Worm (Caenorhabditis elegans) whole organism, L1 larva: ENCODE data around the gene lips-17.

Source experiments
- C34B4.2 ChIP-seq: sonication (generic microtip); optimal IDR thresholded peaks from 2 replicates; lab custom pipeline; 2017; ENCODE audit warnings: mild to moderate bottlenecking, missing genetic modification characterization, missing compliant biosample characterization
- Y116A8C.19 ChIP-seq: sonication (generic microtip); optimal IDR thresholded peaks from 2 replicates; lab custom pipeline; 2016; ENCODE audit warnings: missing compliant biosample characterization, missing genetic modification characterization, borderline replicate concordance
- aha-1 ChIP-seq: fragments of 150-350 bp; optimal IDR thresholded peaks from 2 replicates; lab custom pipeline; 2014; ENCODE audit warnings: missing biosample characterization, missing genetic modification characterization
- alr-1 ChIP-seq: fragments of 200-800 bp; sonication (Bioruptor generic); optimal IDR thresholded peaks from 2 replicates; lab custom pipeline; 2018; ENCODE audit warnings: borderline replicate concordance, mild to moderate bottlenecking, missing genetic modification characterization, missing compliant biosample characterization
- ceh-63 ChIP-seq: fragments of 200-800 bp; sonication (Bioruptor generic); optimal IDR thresholded peaks from 2 replicates; lab custom pipeline; 2018; ENCODE audit warnings: mild to moderate bottlenecking, missing genetic modification characterization, missing compliant biosample characterization
- ceh-8 ChIP-seq: fragments of 200-800 bp; sonication (Bioruptor generic); optimal IDR thresholded peaks from 2 replicates; lab custom pipeline; 2018; ENCODE audit warnings: mild to moderate bottlenecking, missing genetic modification characterization, moderate library complexity, missing compliant biosample characterization
- ceh-82 ChIP-seq, 3 experiments: fragments of 150-350 bp in 1 of 3; sonication (generic microtip) in 2 of 3; optimal IDR thresholded peaks; 2 replicates each; lab custom pipeline; 2014 to 2017; ENCODE audit warnings: missing biosample characterization in 3 of 3, missing genetic modification characterization in 3 of 3
- ceh-88 ChIP-seq: fragments of 200-800 bp; sonication (Bioruptor generic); IDR thresholded peaks from 2 replicates; pipeline ENCODE4 v1.3.6; 2022; ENCODE audit warnings: missing genetic modification characterization, missing compliant biosample characterization
- ceh-90 ChIP-seq: sonication (generic microtip); optimal IDR thresholded peaks from 2 replicates; lab custom pipeline; 2016; ENCODE audit warnings: missing genetic modification characterization, missing compliant biosample characterization
- efl-1 ChIP-seq, 4 experiments: fragments of 150-350 bp; optimal IDR thresholded peaks in 3 of 4; peaks in 1 of 4; 1 replicate in 1 of 4; 2 replicates in 3 of 4; lab custom pipeline; 2014; ENCODE audit warnings: missing biosample characterization in 2 of 4, missing genetic modification characterization in 2 of 4, missing genetic modification reagents in 2 of 4
- elt-3 ChIP-seq, 6 experiments: fragments of 150-350 bp in 1 of 6; sonication (generic microtip); optimal IDR thresholded peaks; 2 replicates each; lab custom pipeline; 2017 to 2018; ENCODE audit warnings: missing biosample characterization in 6 of 6, missing genetic modification characterization in 6 of 6, inconsistent platforms in 1 of 6
- ets-5 ChIP-seq: fragments of 200-800 bp; sonication (Bioruptor generic); IDR thresholded peaks from 2 replicates; pipeline ENCODE4 v1.3.6; 2022; ENCODE audit warnings: missing genetic modification characterization, missing compliant biosample characterization
- hlh-17 ChIP-seq: fragments of 200-800 bp; sonication (Bioruptor generic); optimal IDR thresholded peaks from 2 replicates; lab custom pipeline; 2018; ENCODE audit warnings: missing genetic modification characterization, mild to moderate bottlenecking, missing compliant biosample characterization, moderate library complexity, borderline replicate concordance
- hlh-4 ChIP-seq: sonication (generic microtip); optimal IDR thresholded peaks from 2 replicates; lab custom pipeline; 2016; ENCODE audit warnings: mild to moderate bottlenecking, missing genetic modification characterization, missing compliant biosample characterization
- jun-1 ChIP-seq: fragments of 150-350 bp; optimal IDR thresholded peaks from 2 replicates; lab custom pipeline; 2014; ENCODE audit warnings: missing biosample characterization, missing genetic modification reagents, missing genetic modification characterization
- lin-14 ChIP-seq: fragments of 200-800 bp; sonication (Bioruptor generic); optimal IDR thresholded peaks from 2 replicates; lab custom pipeline; 2018; ENCODE audit warnings: mild to moderate bottlenecking, missing genetic modification characterization, moderate library complexity, missing compliant biosample characterization
- lin-35 ChIP-seq, 2 experiments: fragments of 150-350 bp; optimal IDR thresholded peaks; 2 replicates each; lab custom pipeline; 2014; ENCODE audit warnings: missing biosample characterization in 2 of 2, missing genetic modification characterization in 2 of 2, missing genetic modification reagents in 2 of 2
- lin-39 ChIP-seq: fragments of 150-350 bp; optimal IDR thresholded peaks from 2 replicates; lab custom pipeline; 2014; ENCODE audit warnings: missing biosample characterization, missing genetic modification reagents, missing genetic modification characterization
- lir-3 ChIP-seq: sonication (generic microtip); optimal IDR thresholded peaks from 2 replicates; lab custom pipeline; 2016; ENCODE audit warnings: mild to moderate bottlenecking, missing genetic modification characterization, moderate library complexity, missing compliant biosample characterization; ENCODE audit not compliant: poor library complexity
- mdl-1 ChIP-seq, 2 experiments: fragments of 150-350 bp; optimal IDR thresholded peaks; 2 replicates each; lab custom pipeline; 2014 to 2017; ENCODE audit warnings: missing biosample characterization in 2 of 2, missing genetic modification characterization in 2 of 2, inconsistent platforms in 1 of 2
- mef-2 ChIP-seq: fragments of 150-350 bp; optimal IDR thresholded peaks from 2 replicates; lab custom pipeline; 2014; ENCODE audit warnings: missing biosample characterization, missing genetic modification characterization
- nhr-20 ChIP-seq: sonication (generic microtip); optimal IDR thresholded peaks from 2 replicates; lab custom pipeline; 2016; ENCODE audit warnings: mild to moderate bottlenecking, missing genetic modification characterization, missing compliant biosample characterization
- nhr-47 ChIP-seq: sonication (generic microtip); optimal IDR thresholded peaks from 2 replicates; lab custom pipeline; 2016; ENCODE audit warnings: mild to moderate bottlenecking, missing genetic modification characterization, moderate library complexity, missing compliant biosample characterization
- nhr-71 ChIP-seq: sonication (generic microtip); optimal IDR thresholded peaks from 2 replicates; lab custom pipeline; 2016; ENCODE audit warnings: mild to moderate bottlenecking, missing genetic modification characterization, moderate library complexity, missing compliant biosample characterization
- nhr-76 ChIP-seq: sonication (generic microtip); optimal IDR thresholded peaks from 2 replicates; lab custom pipeline; 2017; ENCODE audit warnings: missing biosample characterization, missing genetic modification characterization
- nhr-84 ChIP-seq: sonication (generic microtip); optimal IDR thresholded peaks from 2 replicates; lab custom pipeline; 2017; ENCODE audit warnings: missing biosample characterization, missing genetic modification characterization
- pag-3 ChIP-seq: sonication (generic microtip); optimal IDR thresholded peaks from 2 replicates; lab custom pipeline; 2017; ENCODE audit warnings: missing genetic modification characterization, mild to moderate bottlenecking, missing compliant biosample characterization, antibody characterized with exemption, borderline replicate concordance; ENCODE audit not compliant: insufficient read depth
- pax-3 ChIP-seq: fragments of 200-800 bp; sonication (Bioruptor generic); optimal IDR thresholded peaks from 2 replicates; lab custom pipeline; 2018; ENCODE audit warnings: mild to moderate bottlenecking, missing genetic modification characterization, moderate library complexity, missing compliant biosample characterization
- pqm-1 ChIP-seq: sonication (generic microtip); optimal IDR thresholded peaks from 3 replicates; lab custom pipeline; 2017; ENCODE audit warnings: missing biosample characterization, missing genetic modification characterization
- skn-1 ChIP-seq: fragments of 150-350 bp; optimal IDR thresholded peaks from 2 replicates; lab custom pipeline; 2014; ENCODE audit warnings: missing biosample characterization, missing genetic modification characterization
- sox-4 ChIP-seq: sonication (generic microtip); optimal IDR thresholded peaks from 2 replicates; lab custom pipeline; 2016; ENCODE audit warnings: missing genetic modification characterization, missing compliant biosample characterization
- tbx-2 ChIP-seq: sonication (generic microtip); optimal IDR thresholded peaks from 2 replicates; lab custom pipeline; 2016; ENCODE audit warnings: missing genetic modification characterization, missing compliant biosample characterization
- tlp-1 ChIP-seq: fragments of 150-350 bp; optimal IDR thresholded peaks from 2 replicates; lab custom pipeline; 2014; ENCODE audit warnings: missing biosample characterization, missing genetic modification characterization
- unc-130 ChIP-seq: fragments of 150-350 bp; optimal IDR thresholded peaks from 2 replicates; lab custom pipeline; 2017; ENCODE audit warnings: missing biosample characterization, missing genetic modification characterization, inconsistent platforms
- xbp-1 ChIP-seq: sonication (generic microtip); optimal IDR thresholded peaks from 2 replicates; lab custom pipeline; 2016; ENCODE audit warnings: missing genetic modification characterization, missing compliant biosample characterization
- zip-4 ChIP-seq: fragments of 200-800 bp; sonication (Bioruptor generic); optimal IDR thresholded peaks from 2 replicates; lab custom pipeline; 2018; ENCODE audit warnings: mild to moderate bottlenecking, missing genetic modification characterization, moderate library complexity, missing compliant biosample characterization
- ztf-11 ChIP-seq, 2 experiments: sonication (generic microtip); optimal IDR thresholded peaks; 2 replicates each; lab custom pipeline; 2016 to 2017; ENCODE audit warnings: missing genetic modification characterization in 2 of 2, missing biosample characterization in 1 of 2, missing compliant biosample characterization in 1 of 2

The lips-17 gene

DNA sequence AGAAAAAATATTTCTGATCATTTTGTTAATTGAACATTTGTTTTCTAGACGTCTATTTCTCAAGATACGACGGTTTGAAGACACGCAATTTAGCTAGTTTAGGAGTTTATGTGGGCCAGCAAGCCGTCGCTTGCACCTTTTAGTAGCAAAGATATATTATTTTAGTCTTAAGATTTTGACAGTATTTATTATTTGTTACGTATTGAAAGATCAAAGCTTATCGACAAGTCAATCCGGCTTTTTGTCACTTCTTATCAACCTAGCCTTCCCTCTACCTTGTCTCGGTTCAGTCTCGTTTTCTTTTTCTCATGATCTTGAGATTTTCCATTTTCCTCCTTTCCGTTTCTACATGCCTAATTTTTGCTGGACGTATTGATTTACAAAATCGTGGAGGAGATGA is 33.9 kb upstream of the lips-17 start, which contains the start of gene F35D2.2:
F35D2.2 (plus strand) TSS at position 301 of the 400 bp plus-strand sequence.
- TF ChIP-seq hlh-4 (tag; lab: Kevin White, UChicago) (no peak), tlp-1 (tag; lab: Kevin White, UChicago) (no peak), mef-2 (no peak), aha-1 (tag; lab: Kevin White, UChicago) (no peak), sox-4 (tag; lab: Kevin White, UChicago) (no peak), nhr-71 (tag; lab: Kevin White, UChicago) (no peak), skn-1 (tag; lab: Kevin White, UChicago) (no peak), ztf-11 (tag; optimal IDR thresholded peaks at IDR 0.05; lab: Kevin White, UChicago) (no peak), zip-4 (GFP tag; lab: Kevin White, UChicago) (no peak), ceh-82 (tag; optimal IDR thresholded peaks at IDR 0.05; lab: Kevin White, UChicago) (no peak), lin-35 (GFP tag; optimal IDR thresholded peaks at IDR 0.05; lab: Kevin White, UChicago) (no peak), lin-14 (GFP tag; lab: Kevin White, UChicago) (no peak)

- TF ChIP-seq ceh-63 (GFP tag; lab: Kevin White, UChicago) (no peak), nhr-47 (tag; lab: Kevin White, UChicago) (no peak), ceh-88 (GFP tag; lab: Robert Waterston, UW) (no peak), nhr-71 (tag; lab: Kevin White, UChicago) (no peak), unc-130 (no peak), jun-1 (tag; lab: Kevin White, UChicago) (no peak), sox-4 (tag; lab: Kevin White, UChicago) (no peak), mdl-1 (tag; optimal IDR thresholded peaks at IDR 0.05; lab: Kevin White, UChicago) (no peak), ceh-82 (tag; optimal IDR thresholded peaks at IDR 0.05; lab: Kevin White, UChicago) (no peak), C34B4.2 (tag; lab: Kevin White, UChicago) (no peak), pqm-1 (no peak)
Measured at ce11 chrII:7575614-7576013, 32.4 kb upstream of the lips-17 start, which contains the start of gene F35D2.1. Gene F35D2.1 (plus strand): TSS chrII:7575914.

DNA sequence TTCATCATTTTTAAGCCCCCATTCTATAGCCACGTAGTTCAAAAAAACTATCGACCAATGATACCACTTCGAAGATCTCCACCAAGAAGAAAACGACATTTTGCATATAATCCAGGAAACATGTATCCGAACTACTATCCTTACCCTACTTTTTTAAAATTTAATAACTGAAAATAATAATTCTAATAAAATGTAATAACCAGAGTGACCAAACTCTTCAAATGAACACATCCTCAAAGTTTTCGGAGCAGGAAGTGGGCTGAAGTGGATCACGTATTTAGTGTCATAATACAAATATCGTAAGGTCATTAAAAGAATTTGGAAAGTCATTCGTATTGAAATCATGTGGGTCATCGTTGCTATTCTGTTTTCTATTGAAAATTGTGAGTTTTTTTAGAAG is 30.6 kb upstream of the lips-17 start, which contains the start of gene F35D2.6:
F35D2.6 (plus strand) TSS at position 301 of the 400 bp plus-strand sequence.
- TF ChIP-seq hlh-17 (no peak), xbp-1 (no peak), Y116A8C.19 (tag; lab: Kevin White, UChicago) (no peak), lir-3 (tag; lab: Kevin White, UChicago) (no peak), alr-1 (tag; lab: Kevin White, UChicago) (no peak), nhr-84 (tag; lab: Kevin White, UChicago) (no peak), nhr-20 (tag; lab: Kevin White, UChicago) (no peak), efl-1 (optimal IDR thresholded peaks at IDR 0.05; lab: Kevin White, UChicago) (no peak), efl-1 (GFP tag; optimal IDR thresholded peaks at IDR 0.05 in 1 of 2; lab: Kevin White, UChicago) (no peak), lin-39 (no peak), ceh-90 (tag; lab: Kevin White, UChicago) (no peak), elt-3 (tag; optimal IDR thresholded peaks at IDR 0.05; lab: Kevin White, UChicago) (no peak), ceh-8 (no peak), pag-3 (no peak), pax-3 (tag; lab: Kevin White, UChicago) (no peak), tbx-2 (tag; lab: Kevin White, UChicago) (no peak), ets-5 (GFP tag; lab: Robert Waterston, UW) (no peak), sox-4 (tag; lab: Kevin White, UChicago) (no peak), nhr-76 (tag; lab: Kevin White, UChicago) (no peak)
